Fruit fly (Drosophila melanogaster): ENCODE measurements around the gene Acer.

DNA sequence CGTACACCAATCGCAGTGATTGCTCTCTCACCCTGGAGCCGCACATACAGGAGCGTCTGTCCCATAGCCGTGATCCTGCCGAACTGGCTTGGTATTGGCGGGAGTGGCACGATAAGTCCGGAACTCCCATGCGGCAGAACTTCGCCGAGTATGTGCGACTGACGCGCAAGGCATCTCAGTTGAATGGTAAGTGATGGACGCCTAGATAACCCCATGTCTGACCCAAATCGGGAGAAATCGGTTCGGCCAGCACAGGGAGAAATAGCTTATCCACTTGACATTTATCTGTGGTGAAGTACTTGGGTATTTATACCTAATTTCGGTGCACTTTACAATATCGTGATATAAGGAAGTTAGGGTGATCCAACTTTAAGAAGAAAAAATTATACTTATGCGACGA is 1.0 kb downstream of the Acer start:
- TF ChIP-seq pum (GFP tag; optimal IDR thresholded peaks at IDR 0.05) (no peak), lola (GFP tag; optimal IDR thresholded peaks at IDR 0.05) (no peak), mirr (GFP tag; optimal IDR thresholded peaks at IDR 0.05) (no peak), CG10366 (GFP tag; IDR thresholded peaks at IDR 0.05) (no peak), lov (optimal IDR thresholded peaks at IDR 0.05) (no peak), lov (GFP tag; IDR thresholded peaks at IDR 0.05) (no peak)
